Fruit fly (Drosophila melanogaster) whole organism, adult: ENCODE measurements around the gene Hakai.

Experiments
- CG11617 ChIP-seq: fragments of 200-800 bp; sonication (Bioruptor generic); optimal IDR thresholded peaks from 2 replicates; lab custom pipeline; 2017; ENCODE audit warnings: mild to moderate bottlenecking, missing biosample characterization, missing genetic modification reagents, missing genetic modification characterization
- CG7045 ChIP-seq: fragments of 200-800 bp; sonication (Bioruptor generic); optimal IDR thresholded peaks from 2 replicates; lab custom pipeline; 2017; ENCODE audit warnings: missing biosample characterization, mild to moderate bottlenecking, missing genetic modification characterization
- CG7101 ChIP-seq: fragments of 200-800 bp; sonication (Bioruptor generic); optimal IDR thresholded peaks from 2 replicates; lab custom pipeline; 2018; ENCODE audit warnings: missing biosample characterization, mild to moderate bottlenecking, missing genetic modification characterization, moderate library complexity
- Hr96 ChIP-seq: fragments of 200-800 bp; sonication (Bioruptor generic); optimal IDR thresholded peaks from 2 replicates; lab custom pipeline; 2016; ENCODE audit warnings: missing biosample characterization, missing genetic modification characterization
- pad ChIP-seq: fragments of 200-800 bp; sonication (Bioruptor generic); optimal IDR thresholded peaks from 3 replicates; lab custom pipeline; 2017; ENCODE audit warnings: missing biosample characterization, missing genetic modification characterization, mild to moderate bottlenecking, moderate library complexity, missing genetic modification reagents
- tj ChIP-seq: fragments of 200-800 bp; sonication (Bioruptor generic); optimal IDR thresholded peaks from 3 replicates; lab custom pipeline; 2017; ENCODE audit warnings: missing biosample characterization, mild to moderate bottlenecking, missing genetic modification characterization, moderate library complexity

dm6 chr2L:19605365-19605921, 23.2 kb upstream of the Hakai start:
- TF ChIP-seq tj (GFP tag; lab: Kevin White, UChicago) (no peak), CG11617 (GFP tag; lab: Kevin White, UChicago) (no peak), pad (GFP tag; lab: Kevin White, UChicago) (no peak), CG7101 (tag; lab: Kevin White, UChicago) (no peak), CG7045 (GFP tag; lab: Kevin White, UChicago) (no peak), Hr96 (GFP tag; lab: Kevin White, UChicago) (no peak)
